Worm (Caenorhabditis elegans) whole organism, L1 larva: Measurements from ENCODE around the gene R05G9.5.

Source experiments
- F16B12.6 ChIP-seq: fragments of 150-350 bp; optimal IDR thresholded peaks from 2 replicates; lab custom pipeline; 2014; ENCODE audit warnings: missing biosample characterization, missing genetic modification characterization
- aly-2 ChIP-seq: fragments of 150-350 bp; optimal IDR thresholded peaks from 2 replicates; lab custom pipeline; 2014; ENCODE audit warnings: missing biosample characterization, missing genetic modification characterization
- ceh-88 ChIP-seq: fragments of 200-800 bp; sonication (Bioruptor generic); IDR thresholded peaks from 2 replicates; pipeline ENCODE4 v1.3.6; 2022; ENCODE audit warnings: missing genetic modification characterization, missing compliant biosample characterization
- ceh-90 ChIP-seq: sonication (generic microtip); optimal IDR thresholded peaks from 2 replicates; lab custom pipeline; 2016; ENCODE audit warnings: missing genetic modification characterization, missing compliant biosample characterization
- dpl-1 ChIP-seq, 3 experiments: fragments of 150-350 bp in 2 of 3; sonication (generic microtip) in 1 of 3; optimal IDR thresholded peaks; 2 replicates each; lab custom pipeline; 2014 to 2017; ENCODE audit warnings: missing biosample characterization in 3 of 3, missing genetic modification characterization in 3 of 3, missing genetic modification reagents in 3 of 3
- efl-1 ChIP-seq, 4 experiments: fragments of 150-350 bp; optimal IDR thresholded peaks in 3 of 4; peaks in 1 of 4; 1 replicate in 1 of 4; 2 replicates in 3 of 4; lab custom pipeline; 2014; ENCODE audit warnings: missing biosample characterization in 2 of 4, missing genetic modification characterization in 2 of 4, missing genetic modification reagents in 2 of 4
- fkh-10 ChIP-seq: sonication (generic microtip); optimal IDR thresholded peaks from 2 replicates; lab custom pipeline; 2017; ENCODE audit warnings: missing biosample characterization, missing genetic modification reagents, missing genetic modification characterization
- hlh-4 ChIP-seq: sonication (generic microtip); optimal IDR thresholded peaks from 2 replicates; lab custom pipeline; 2016; ENCODE audit warnings: mild to moderate bottlenecking, missing genetic modification characterization, missing compliant biosample characterization
- isw-1 ChIP-seq: fragments of 200-800 bp; sonication (Bioruptor generic); IDR thresholded peaks from 2 replicates; pipeline ENCODE4 v1.3.6; 2022; ENCODE audit warnings: missing genetic modification characterization, missing compliant biosample characterization
- lin-13 ChIP-seq: fragments of 150-350 bp; optimal IDR thresholded peaks from 2 replicates; lab custom pipeline; 2014; ENCODE audit warnings: missing biosample characterization, missing genetic modification reagents, missing genetic modification characterization
- lin-14 ChIP-seq: fragments of 200-800 bp; sonication (Bioruptor generic); optimal IDR thresholded peaks from 2 replicates; lab custom pipeline; 2018; ENCODE audit warnings: mild to moderate bottlenecking, missing genetic modification characterization, moderate library complexity, missing compliant biosample characterization
- lir-3 ChIP-seq: sonication (generic microtip); optimal IDR thresholded peaks from 2 replicates; lab custom pipeline; 2016; ENCODE audit warnings: mild to moderate bottlenecking, missing genetic modification characterization, moderate library complexity, missing compliant biosample characterization; ENCODE audit not compliant: poor library complexity
- lsy-2 ChIP-seq, 2 experiments: fragments of 150-350 bp; optimal IDR thresholded peaks; 2 replicates each; lab custom pipeline; 2014; ENCODE audit warnings: missing biosample characterization in 2 of 2, missing genetic modification characterization in 2 of 2
- mab-9 ChIP-seq: fragments of 200-800 bp; sonication (Bioruptor generic); IDR thresholded peaks from 2 replicates; pipeline ENCODE4 v1.3.6; 2022; ENCODE audit warnings: missing genetic modification reagents, missing genetic modification characterization, missing compliant biosample characterization
- mef-2 ChIP-seq: fragments of 150-350 bp; optimal IDR thresholded peaks from 2 replicates; lab custom pipeline; 2014; ENCODE audit warnings: missing biosample characterization, missing genetic modification characterization
- nhr-12 ChIP-seq: sonication (generic microtip); optimal IDR thresholded peaks from 2 replicates; lab custom pipeline; 2017; ENCODE audit warnings: missing biosample characterization, missing genetic modification characterization
- nhr-20 ChIP-seq: sonication (generic microtip); optimal IDR thresholded peaks from 2 replicates; lab custom pipeline; 2016; ENCODE audit warnings: mild to moderate bottlenecking, missing genetic modification characterization, missing compliant biosample characterization
- nhr-28 ChIP-seq: fragments of 150-350 bp; optimal IDR thresholded peaks from 2 replicates; lab custom pipeline; 2014; ENCODE audit warnings: missing biosample characterization, missing genetic modification characterization
- nhr-71 ChIP-seq: sonication (generic microtip); optimal IDR thresholded peaks from 2 replicates; lab custom pipeline; 2016; ENCODE audit warnings: mild to moderate bottlenecking, missing genetic modification characterization, moderate library complexity, missing compliant biosample characterization
- nhr-76 ChIP-seq: sonication (generic microtip); optimal IDR thresholded peaks from 2 replicates; lab custom pipeline; 2017; ENCODE audit warnings: missing biosample characterization, missing genetic modification characterization
- pag-3 ChIP-seq: sonication (generic microtip); optimal IDR thresholded peaks from 2 replicates; lab custom pipeline; 2017; ENCODE audit warnings: missing genetic modification characterization, mild to moderate bottlenecking, missing compliant biosample characterization, antibody characterized with exemption, borderline replicate concordance; ENCODE audit not compliant: insufficient read depth
- rnt-1 ChIP-seq: sonication (generic microtip); optimal IDR thresholded peaks from 2 replicates; lab custom pipeline; 2016; ENCODE audit warnings: mild to moderate bottlenecking, missing genetic modification characterization, moderate library complexity, missing compliant biosample characterization
- tbx-2 ChIP-seq: sonication (generic microtip); optimal IDR thresholded peaks from 2 replicates; lab custom pipeline; 2016; ENCODE audit warnings: missing genetic modification characterization, missing compliant biosample characterization
- unc-130 ChIP-seq: fragments of 150-350 bp; optimal IDR thresholded peaks from 2 replicates; lab custom pipeline; 2017; ENCODE audit warnings: missing biosample characterization, missing genetic modification characterization, inconsistent platforms
- unc-30 ChIP-seq: sonication (generic microtip); optimal IDR thresholded peaks from 2 replicates; lab custom pipeline; 2017; ENCODE audit warnings: missing biosample characterization, missing genetic modification characterization
- unc-86 ChIP-seq: sonication (generic microtip); optimal IDR thresholded peaks from 2 replicates; lab custom pipeline; 2016; ENCODE audit warnings: missing genetic modification characterization, missing compliant biosample characterization
- vab-15 ChIP-seq: sonication (generic microtip); optimal IDR thresholded peaks from 2 replicates; lab custom pipeline; 2017; ENCODE audit warnings: missing genotype, mild to moderate bottlenecking, missing genetic modification characterization, missing compliant biosample characterization
- xbp-1 ChIP-seq: sonication (generic microtip); optimal IDR thresholded peaks from 2 replicates; lab custom pipeline; 2016; ENCODE audit warnings: missing genetic modification characterization, missing compliant biosample characterization
- ztf-11 ChIP-seq, 2 experiments: sonication (generic microtip); optimal IDR thresholded peaks; 2 replicates each; lab custom pipeline; 2016 to 2017; ENCODE audit warnings: missing genetic modification characterization in 2 of 2, missing biosample characterization in 1 of 2, missing compliant biosample characterization in 1 of 2

R05G9.5 gene

DNA sequence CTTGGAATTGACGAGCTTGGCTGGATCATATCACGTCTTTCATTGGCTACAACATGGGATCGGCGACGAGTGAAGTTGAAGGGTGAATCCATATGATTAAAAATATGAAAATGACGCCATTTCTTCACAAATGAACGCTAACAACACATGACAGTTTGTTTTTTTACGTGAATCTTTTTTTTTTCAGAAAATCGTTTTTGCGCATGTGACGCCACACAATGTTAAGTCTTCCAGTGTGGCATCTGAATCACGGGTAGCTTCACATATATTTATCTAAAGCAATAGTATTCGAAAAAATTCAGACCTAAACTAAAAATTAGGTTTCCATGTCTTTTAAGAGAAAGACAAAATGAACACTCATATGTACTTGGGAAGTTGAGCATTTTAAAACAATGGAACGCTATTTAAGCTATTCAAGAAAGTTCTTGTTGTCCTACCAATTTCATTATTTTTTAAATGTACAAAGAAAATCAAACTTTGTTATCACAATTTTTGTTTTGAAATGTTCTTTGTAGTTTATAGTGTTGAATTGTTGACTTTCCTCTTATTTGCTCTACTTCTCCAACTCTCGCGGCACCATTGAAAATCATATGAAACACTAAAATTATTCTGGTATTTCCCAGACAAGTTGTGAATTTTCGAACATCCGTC lies 15.1 kb downstream of the R05G9.5 start, which contains the start of the genes lido-16 and plpp-1.2:
Gene lido-16, minus strand, starts transcription at position 101 of the 651 bp plus-strand sequence.
Gene plpp-1.2, plus strand, starts transcription at position 601 of the 651 bp plus-strand sequence.
- TF ChIP-seq isw-1 (GFP tag; lab: Robert Waterston, UW) (no peak), nhr-12 (tag; lab: Kevin White, UChicago) (no peak), efl-1 (optimal IDR thresholded peaks at IDR 0.05; lab: Kevin White, UChicago) (no peak), efl-1 (GFP tag; optimal IDR thresholded peaks at IDR 0.05 in 1 of 2; lab: Kevin White, UChicago) (no peak), mab-9 (GFP tag; lab: Robert Waterston, UW) (no peak), lin-13 (no peak)

DNA sequence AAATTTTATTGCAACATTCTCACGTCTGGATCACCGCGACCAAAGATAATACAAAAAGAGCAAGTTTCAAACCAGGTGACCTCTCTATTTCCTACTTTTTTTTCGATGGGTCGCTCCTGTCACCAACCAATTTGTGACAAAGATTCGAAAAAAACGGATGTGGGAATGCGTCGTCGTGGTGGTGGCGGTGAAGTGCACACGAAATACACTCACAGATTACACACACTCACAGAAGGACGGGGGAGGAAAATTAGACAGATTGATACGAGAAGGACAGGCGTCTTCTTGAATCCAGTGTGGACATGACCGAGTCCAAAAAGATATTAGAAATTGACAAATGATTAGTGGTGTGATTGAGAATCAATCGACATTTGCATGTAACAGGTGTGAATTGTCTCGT lies 17.3 kb downstream of the R05G9.5 start:
- TF ChIP-seq efl-1 (optimal IDR thresholded peaks at IDR 0.05; lab: Kevin White, UChicago) = no peak
- TF ChIP-seq efl-1 (GFP tag; optimal IDR thresholded peaks at IDR 0.05 in 1 of 2; lab: Kevin White, UChicago) = peak in 1 of 2 experiments; percentile 81
- TF ChIP-seq unc-130 (tag; lab: Kevin White, UChicago) = peak; percentile 19
- TF ChIP-seq rnt-1 (tag; lab: Kevin White, UChicago) = peak; percentile 67
- TF ChIP-seq ztf-11 (tag; optimal IDR thresholded peaks at IDR 0.05; lab: Kevin White, UChicago) = no peak
- peak; percentile 65 for TF ChIP-seq lin-14 (GFP tag; lab: Kevin White, UChicago)
- TF ChIP-seq nhr-20 (tag; lab: Kevin White, UChicago) = no peak
- no peak for TF ChIP-seq vab-15 (tag; lab: Kevin White, UChicago)
- peak; percentile 21 for TF ChIP-seq nhr-71 (tag; lab: Kevin White, UChicago)

DNA sequence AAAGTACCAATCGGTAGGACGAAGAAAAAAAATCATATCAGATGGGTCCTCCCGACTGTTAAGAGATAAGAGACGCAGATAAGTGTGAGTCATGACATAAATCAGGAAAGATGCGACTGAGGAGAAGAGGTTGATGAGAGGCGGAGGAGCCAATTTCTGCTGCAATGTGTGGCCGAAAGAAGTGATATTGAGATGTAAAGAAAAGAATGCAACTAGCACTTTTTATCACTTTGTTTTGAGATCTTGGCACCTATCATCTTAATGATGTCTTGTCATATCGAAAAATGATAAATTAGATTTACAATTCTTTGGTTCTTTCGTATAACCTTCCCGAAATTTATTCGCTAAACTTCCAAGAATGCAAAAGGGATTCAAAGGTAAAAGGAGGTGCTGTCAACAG lies 18.0 kb downstream of the R05G9.5 start, which contains the start of gene del-10:
Gene del-10, minus strand, starts transcription at position 24 of the 400 bp plus-strand sequence.
- TF ChIP-seq ceh-90 (tag; lab: Kevin White, UChicago) (no peak), mef-2 (tag; lab: Kevin White, UChicago) (no peak), hlh-4 (tag; lab: Kevin White, UChicago) (no peak), pag-3 (tag; lab: Kevin White, UChicago) (no peak), fkh-10 (GFP tag; lab: Kevin White, UChicago) (no peak), nhr-28 (tag; lab: Kevin White, UChicago) (no peak), unc-30 (tag; lab: Kevin White, UChicago) (no peak), unc-130 (tag; lab: Kevin White, UChicago) (peak; percentile 17), nhr-71 (tag; lab: Kevin White, UChicago) (peak; percentile 12), lin-14 (GFP tag; lab: Kevin White, UChicago) (peak; percentile 27), F16B12.6 (tag; lab: Kevin White, UChicago) (no peak), lsy-2 (tag; optimal IDR thresholded peaks at IDR 0.05; lab: Kevin White, UChicago) (peak in 1 of 2 experiments; percentile 12), rnt-1 (tag; lab: Kevin White, UChicago) (peak; percentile 56), xbp-1 (tag; lab: Kevin White, UChicago) (no peak), unc-86 (tag; lab: Kevin White, UChicago) (no peak), lir-3 (tag; lab: Kevin White, UChicago) (no peak), nhr-20 (tag; lab: Kevin White, UChicago) (no peak), efl-1 (optimal IDR thresholded peaks at IDR 0.05; lab: Kevin White, UChicago) (no peak), efl-1 (GFP tag; optimal IDR thresholded peaks at IDR 0.05 in 1 of 2; lab: Kevin White, UChicago) (no peak), tbx-2 (tag; lab: Kevin White, UChicago) (no peak)
- TF ChIP-seq, all 84 proteins: peak for 5

- TF ChIP-seq ceh-88 (GFP tag; lab: Robert Waterston, UW) = no peak
- no peak for TF ChIP-seq nhr-76 (tag; lab: Kevin White, UChicago)
- no peak for TF ChIP-seq F16B12.6 (tag; lab: Kevin White, UChicago)
- no peak for TF ChIP-seq aly-2
- no peak for TF ChIP-seq dpl-1 (GFP tag; optimal IDR thresholded peaks at IDR 0.05; lab: Kevin White, UChicago)
- TF ChIP-seq lin-14 (GFP tag; lab: Kevin White, UChicago) = no peak
- TF ChIP-seq nhr-12 (tag; lab: Kevin White, UChicago) = no peak
- TF ChIP-seq unc-30 (tag; lab: Kevin White, UChicago) = no peak
Measured at ce11 chrII:6476655-6477054, 23.4 kb downstream of the R05G9.5 start, which contains the start of gene T28D9.4. TSS of gene T28D9.4 (plus strand) at chrII:6476955.
